Worm (Caenorhabditis elegans) whole organism, mixed stage, embryonic: ENCODE data around the gene F28F9.2.

Experiments used
- M03D4.4 ChIP-seq: sonication (generic microtip); optimal IDR thresholded peaks from 2 replicates; lab custom pipeline; 2017; ENCODE audit warnings: mild to moderate bottlenecking, missing genetic modification characterization, missing compliant biosample characterization
- bed-3 ChIP-seq: fragments of 200-800 bp; sonication (Bioruptor generic); optimal IDR thresholded peaks from 3 replicates; lab custom pipeline; 2018; ENCODE audit warnings: mild to moderate bottlenecking, missing genetic modification characterization, moderate library complexity, missing compliant biosample characterization
- blmp-1 ChIP-seq: fragments of 150-350 bp; optimal IDR thresholded peaks from 2 replicates; lab custom pipeline; 2014; ENCODE audit warnings: missing biosample characterization, missing genetic modification characterization
- ceh-39 ChIP-seq: fragments of 150-350 bp; optimal IDR thresholded peaks from 2 replicates; lab custom pipeline; 2014; ENCODE audit warnings: missing biosample characterization, missing genetic modification characterization
- ceh-43 ChIP-seq: fragments of 200-800 bp; sonication (Bioruptor generic); optimal IDR thresholded peaks from 2 replicates; lab custom pipeline; 2018; ENCODE audit warnings: mild to moderate bottlenecking, missing genetic modification characterization, moderate library complexity, missing compliant biosample characterization
- ceh-83 ChIP-seq: fragments of 200-800 bp; sonication (Bioruptor generic); optimal IDR thresholded peaks from 2 replicates; lab custom pipeline; 2018; ENCODE audit warnings: mild to moderate bottlenecking, missing genetic modification characterization, missing compliant biosample characterization
- ces-1 ChIP-seq: fragments of 150-350 bp; optimal IDR thresholded peaks from 2 replicates; lab custom pipeline; 2014; ENCODE audit warnings: missing biosample characterization, missing genetic modification reagents, missing genetic modification characterization
- cnd-1 ChIP-seq: fragments of 200-800 bp; sonication (Bioruptor generic); optimal IDR thresholded peaks from 2 replicates; lab custom pipeline; 2018; ENCODE audit warnings: mild to moderate bottlenecking, missing genetic modification characterization, missing compliant biosample characterization
- drap-1 ChIP-seq: fragments of 200-800 bp; sonication (Bioruptor generic); optimal IDR thresholded peaks from 3 replicates; lab custom pipeline; 2018; ENCODE audit warnings: mild to moderate bottlenecking, missing genetic modification characterization, missing compliant biosample characterization
- elt-1 ChIP-seq: sonication (generic microtip); optimal IDR thresholded peaks from 2 replicates; lab custom pipeline; 2017; ENCODE audit warnings: missing genetic modification characterization, mild to moderate bottlenecking, missing compliant biosample characterization, antibody characterized with exemption, moderate library complexity, borderline replicate concordance; ENCODE audit not compliant: insufficient read depth
- elt-3 ChIP-seq: fragments of 150-350 bp; optimal IDR thresholded peaks from 2 replicates; lab custom pipeline; 2014; ENCODE audit warnings: missing biosample characterization, missing genetic modification characterization
- flh-1 ChIP-seq: fragments of 200-800 bp; sonication (Bioruptor generic); optimal IDR thresholded peaks from 2 replicates; lab custom pipeline; 2018; ENCODE audit warnings: mild to moderate bottlenecking, missing genetic modification characterization, moderate library complexity, missing compliant biosample characterization
- hlh-1 ChIP-seq: fragments of 150-350 bp; optimal IDR thresholded peaks from 2 replicates; lab custom pipeline; 2014; ENCODE audit warnings: missing biosample characterization, missing genetic modification reagents, missing genetic modification characterization
- lin-32 ChIP-seq: fragments of 200-800 bp; sonication (Bioruptor generic); optimal IDR thresholded peaks from 2 replicates; lab custom pipeline; 2018; ENCODE audit warnings: mild to moderate bottlenecking, missing genetic modification characterization, missing compliant biosample characterization
- lsy-2 ChIP-seq: fragments of 150-350 bp; optimal IDR thresholded peaks from 2 replicates; lab custom pipeline; 2014; ENCODE audit warnings: missing biosample characterization, missing genetic modification characterization
- mab-5 ChIP-seq: fragments of 150-350 bp; optimal IDR thresholded peaks from 2 replicates; lab custom pipeline; 2014; ENCODE audit warnings: missing biosample characterization, missing genetic modification characterization
- mep-1 ChIP-seq: fragments of 150-350 bp; optimal IDR thresholded peaks from 2 replicates; lab custom pipeline; 2017; ENCODE audit warnings: missing biosample characterization, missing genetic modification reagents, missing genetic modification characterization, inconsistent platforms
- mls-2 ChIP-seq: sonication (generic microtip); optimal IDR thresholded peaks from 2 replicates; lab custom pipeline; 2016; ENCODE audit warnings: mild to moderate bottlenecking, missing genetic modification characterization, moderate library complexity, missing compliant biosample characterization
- nhr-12 ChIP-seq: fragments of 150-350 bp; optimal IDR thresholded peaks from 2 replicates; lab custom pipeline; 2014; ENCODE audit warnings: missing biosample characterization, missing genetic modification characterization
- nhr-237 ChIP-seq: fragments of 150-350 bp; optimal IDR thresholded peaks from 2 replicates; lab custom pipeline; 2014; ENCODE audit warnings: missing biosample characterization, missing genetic modification characterization
- nhr-28 ChIP-seq: fragments of 150-350 bp; optimal IDR thresholded peaks from 2 replicates; lab custom pipeline; 2014; ENCODE audit warnings: missing biosample characterization, missing genetic modification characterization
- nhr-76 ChIP-seq: sonication (generic microtip); optimal IDR thresholded peaks from 2 replicates; lab custom pipeline; 2017; ENCODE audit warnings: missing biosample characterization, missing genetic modification characterization
- pha-4 ChIP-seq: fragments of 150-350 bp; optimal IDR thresholded peaks from 2 replicates; lab custom pipeline; 2018; ENCODE audit warnings: missing biosample characterization, missing genetic modification reagents, missing genetic modification characterization
- sem-2 ChIP-seq: fragments of 200-800 bp; sonication (Bioruptor generic); optimal IDR thresholded peaks from 2 replicates; lab custom pipeline; 2018; ENCODE audit warnings: mild to moderate bottlenecking, missing genetic modification characterization, missing compliant biosample characterization
- snpc-4 ChIP-seq: fragments of 150-350 bp; optimal IDR thresholded peaks from 2 replicates; lab custom pipeline; 2014; ENCODE audit warnings: missing biosample characterization, missing genetic modification characterization
- sptf-1 ChIP-seq: sonication (generic microtip); optimal IDR thresholded peaks from 2 replicates; lab custom pipeline; 2017; ENCODE audit warnings: mild to moderate bottlenecking, missing genetic modification characterization, moderate library complexity, missing compliant biosample characterization
- tbx-8 ChIP-seq: fragments of 200-800 bp; sonication (Bioruptor generic); optimal IDR thresholded peaks from 2 replicates; lab custom pipeline; 2018; ENCODE audit warnings: mild to moderate bottlenecking, missing genetic modification characterization, moderate library complexity, missing compliant biosample characterization
- unc-120 ChIP-seq: sonication (generic microtip); optimal IDR thresholded peaks from 2 replicates; lab custom pipeline; 2017; ENCODE audit warnings: missing genetic modification characterization, missing compliant biosample characterization; ENCODE audit not compliant: poor library complexity, severe bottlenecking
- unc-39 ChIP-seq: fragments of 150-350 bp; optimal IDR thresholded peaks from 2 replicates; lab custom pipeline; 2014; ENCODE audit warnings: missing biosample characterization, missing genetic modification characterization
- unc-62 ChIP-seq: fragments of 150-350 bp; optimal IDR thresholded peaks from 2 replicates; lab custom pipeline; 2014; ENCODE audit warnings: missing biosample characterization, missing genetic modification reagents, missing genetic modification characterization
- zip-8 ChIP-seq: fragments of 150-350 bp; optimal IDR thresholded peaks from 2 replicates; lab custom pipeline; 2014; ENCODE audit warnings: missing biosample characterization, missing genetic modification characterization
- ztf-11 ChIP-seq: fragments of 150-350 bp; optimal IDR thresholded peaks from 2 replicates; lab custom pipeline; 2014; ENCODE audit warnings: missing biosample characterization, missing genetic modification characterization

F28F9.2 gene

DNA sequence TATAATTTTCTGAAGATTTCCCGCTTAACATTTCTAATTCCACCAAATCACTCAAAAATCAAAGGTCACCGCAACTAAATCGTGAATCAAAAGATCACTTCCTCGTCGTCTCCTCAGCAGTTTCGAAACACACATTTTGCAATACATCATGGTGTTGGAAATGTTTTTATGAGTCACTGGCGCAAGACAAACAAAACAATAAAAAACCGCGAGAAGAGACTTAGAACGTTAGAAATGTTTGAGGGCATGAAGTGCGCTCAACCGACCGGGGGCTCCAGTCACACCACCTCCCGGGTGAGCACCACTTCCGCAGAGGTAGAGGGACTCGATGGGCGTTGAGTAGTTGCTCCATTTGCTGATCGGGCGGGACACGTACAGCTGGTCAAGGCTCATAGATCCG lies 35.7 kb downstream of the F28F9.2 start:
- TF ChIP-seq lsy-2 (tag; lab: Kevin White, UChicago) (no peak), mep-1 (tag; lab: Kevin White, UChicago) (no peak), nhr-76 (tag; lab: Kevin White, UChicago) (no peak), ces-1 (GFP tag; lab: Kevin White, UChicago) (no peak), cnd-1 (no peak), elt-1 (tag; lab: Kevin White, UChicago) (no peak), sem-2 (GFP tag; lab: Kevin White, UChicago) (no peak), bed-3 (no peak)

DNA sequence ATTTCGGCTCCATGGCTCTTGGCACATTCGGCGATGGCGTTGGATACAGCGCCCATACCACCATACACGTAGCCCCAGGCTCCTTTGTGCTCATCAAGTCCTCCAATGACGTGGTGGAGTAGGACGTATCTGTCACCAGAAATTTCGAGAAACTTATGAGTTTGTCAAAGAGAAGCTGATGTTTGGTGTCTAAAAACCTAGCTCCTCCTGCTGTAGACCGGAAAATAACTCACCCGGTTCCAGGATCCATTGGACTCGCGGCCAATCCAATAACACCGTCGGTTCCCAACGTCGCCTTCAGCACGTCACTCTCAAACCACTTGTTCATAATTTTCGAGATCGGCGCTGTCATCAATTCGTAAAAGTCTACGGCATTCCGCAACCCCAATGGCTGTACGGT lies 37.4 kb downstream of the F28F9.2 start:
- TF ChIP-seq blmp-1 (no peak), lsy-2 (tag; lab: Kevin White, UChicago) (no peak), unc-39 (no peak), tbx-8 (GFP tag; lab: Kevin White, UChicago) (no peak), ceh-39 (tag; lab: Kevin White, UChicago) (no peak), sptf-1 (tag; lab: Kevin White, UChicago) (no peak), unc-120 (tag; lab: Kevin White, UChicago) (no peak), nhr-237 (tag; lab: Kevin White, UChicago) (no peak), zip-8 (tag; lab: Kevin White, UChicago) (no peak), M03D4.4 (tag; lab: Kevin White, UChicago) (no peak), snpc-4 (no peak), nhr-12 (no peak), pha-4 (tag; lab: Kevin White, UChicago) (no peak), ztf-11 (tag; lab: Kevin White, UChicago) (no peak), mab-5 (tag; lab: Kevin White, UChicago) (no peak), elt-1 (tag; lab: Kevin White, UChicago) (no peak), drap-1 (GFP tag; lab: Kevin White, UChicago) (no peak), ceh-83 (no peak), nhr-28 (tag; lab: Kevin White, UChicago) (no peak)
- TF ChIP-seq, all 35 proteins: peak for 0

DNA sequence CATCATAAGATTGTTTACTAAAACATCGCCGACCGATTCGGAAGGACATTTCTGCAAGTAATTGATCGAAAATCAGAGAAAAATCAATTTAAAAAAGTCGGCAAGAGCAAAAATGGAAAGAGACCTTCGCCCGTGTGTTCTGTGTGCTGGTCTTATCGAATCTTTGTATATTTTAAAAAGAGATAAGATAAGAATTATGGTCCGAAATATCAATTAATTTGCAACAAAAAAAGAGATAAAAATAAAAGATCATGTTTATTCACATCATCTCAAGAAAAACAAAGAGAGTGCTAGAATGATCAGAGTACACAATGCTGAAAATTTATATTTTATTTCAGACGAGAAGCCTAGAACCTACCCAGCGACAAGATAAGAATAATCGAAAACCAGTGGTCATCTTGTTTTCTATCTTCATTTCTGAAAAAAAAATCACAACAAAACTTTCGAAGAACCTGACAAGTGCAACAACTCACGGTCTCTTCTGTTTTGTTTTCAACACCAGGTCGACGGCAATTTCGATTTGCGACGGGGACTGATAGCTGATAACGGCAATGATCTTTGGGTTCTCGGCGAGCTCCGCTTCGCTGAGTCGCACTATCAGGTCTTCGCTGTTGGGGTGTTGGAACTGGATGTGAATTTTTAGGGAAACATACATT lies 38.9 kb downstream of the F28F9.2 start, which contains the start of gene F37C4.6:
Gene F37C4.6 (minus strand): TSS at position 51 of the 656 bp plus-strand sequence.
- TF ChIP-seq elt-1 (tag; lab: Kevin White, UChicago), result no peak
- no peak for TF ChIP-seq ces-1 (GFP tag; lab: Kevin White, UChicago)
- TF ChIP-seq drap-1 (GFP tag; lab: Kevin White, UChicago), result no peak
- no peak for TF ChIP-seq ztf-11 (tag; lab: Kevin White, UChicago)
- TF ChIP-seq zip-8 (tag; lab: Kevin White, UChicago), result no peak
- TF ChIP-seq nhr-28 (tag; lab: Kevin White, UChicago), result no peak
- no peak for TF ChIP-seq ceh-39 (tag; lab: Kevin White, UChicago)
- TF ChIP-seq cnd-1, result no peak
- TF ChIP-seq hlh-1, result no peak
- no peak for TF ChIP-seq tbx-8 (GFP tag; lab: Kevin White, UChicago)
- TF ChIP-seq bed-3, result no peak
- TF ChIP-seq unc-39, result no peak
- TF ChIP-seq ceh-43 (GFP tag; lab: Kevin White, UChicago), result no peak
- no peak for TF ChIP-seq M03D4.4 (tag; lab: Kevin White, UChicago)
- no peak for TF ChIP-seq flh-1
- TF ChIP-seq lin-32 (GFP tag; lab: Kevin White, UChicago), result no peak
- TF ChIP-seq mls-2, result no peak
- no peak for TF ChIP-seq blmp-1
- no peak for TF ChIP-seq unc-62 (GFP tag; lab: Kevin White, UChicago)
- TF ChIP-seq elt-3 (tag; lab: Kevin White, UChicago), result no peak
- TF ChIP-seq, all 35 proteins: peak for 0

DNA sequence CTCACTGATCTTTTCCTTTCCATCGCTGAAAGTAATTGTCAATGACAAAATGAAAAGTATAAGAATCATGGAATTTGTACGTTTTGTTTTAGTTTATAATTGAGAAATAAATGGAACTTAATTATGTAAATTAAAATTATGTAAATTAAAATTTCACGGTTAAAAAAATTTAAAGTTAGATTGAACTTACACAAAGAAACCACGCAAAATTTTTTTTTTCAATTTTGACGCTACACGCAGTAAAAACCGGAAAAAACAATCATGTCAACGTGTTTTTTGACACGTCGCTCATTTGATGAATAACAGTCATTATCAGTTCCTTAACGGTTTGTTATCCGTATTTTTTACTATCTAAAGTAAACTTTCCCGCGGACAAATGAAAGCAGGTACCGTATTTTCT lies 41.6 kb downstream of the F28F9.2 start, which contains the start of the genes F37C4.8 and oac-23:
Gene F37C4.8 (minus strand): TSS at position 101 of the 400 bp plus-strand sequence.
Gene oac-23 (plus strand): TSS at position 323 of the 400 bp plus-strand sequence.
- TF ChIP-seq lin-32 (GFP tag; lab: Kevin White, UChicago) (no peak), pha-4 (tag; lab: Kevin White, UChicago) (no peak), elt-3 (tag; lab: Kevin White, UChicago) (no peak), sptf-1 (tag; lab: Kevin White, UChicago) (no peak), blmp-1 (no peak)
